Worm (Caenorhabditis elegans): Measurements from ENCODE around the gene T12D8.9.

T12D8.9 gene

DNA sequence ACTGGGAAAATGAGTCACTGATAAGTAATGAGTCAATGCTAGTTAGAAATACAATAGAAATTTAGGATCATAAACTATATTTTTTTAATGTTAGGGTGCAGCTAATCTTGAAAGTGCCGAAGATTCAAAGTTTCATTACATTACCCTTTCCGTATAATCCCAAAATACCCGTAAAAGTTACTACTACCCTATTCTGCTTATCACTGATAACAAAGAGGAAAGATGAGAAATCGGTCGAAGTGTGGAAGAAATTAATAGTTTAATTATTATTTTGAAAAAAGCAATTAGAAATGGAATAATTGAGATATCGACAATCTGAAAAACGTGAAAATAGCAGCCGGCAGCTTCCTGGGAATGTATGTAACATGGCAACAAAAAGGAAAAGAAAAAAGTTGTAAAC, 10.0 kb upstream of the T12D8.9 start:
- TF ChIP-seq klf-2 (GFP tag; conservative IDR thresholded peaks at IDR 0.05): no peak
- no peak for TF ChIP-seq ztf-29 (GFP tag; IDR thresholded peaks at IDR 0.05)
- TF ChIP-seq cog-1 (tag; optimal IDR thresholded peaks at IDR 0.05): no peak
- TF ChIP-seq med-1 (GFP tag; optimal IDR thresholded peaks at IDR 0.05; ENCODE audit: insufficient read depth): no peak
- no peak for TF ChIP-seq T22C8.4 (GFP tag; IDR thresholded peaks at IDR 0.05)

ce11 chrIII:13607833-13608232, 9.1 kb upstream of the T12D8.9 start, which contains the start of gene shpk-1:
shpk-1 (plus strand) TSS chrIII:13608020.
- TF ChIP-seq flt-1 (GFP tag; IDR thresholded peaks at IDR 0.05): no peak
- TF ChIP-seq T22C8.4 (GFP tag; IDR thresholded peaks at IDR 0.05): no peak
- no peak for TF ChIP-seq ztf-29 (GFP tag; IDR thresholded peaks at IDR 0.05)
- TF ChIP-seq med-1 (GFP tag; optimal IDR thresholded peaks at IDR 0.05; ENCODE audit: insufficient read depth): no peak
- TF ChIP-seq tab-1 (GFP tag; IDR thresholded peaks at IDR 0.05): no peak
- no peak for TF ChIP-seq cog-1 (tag; optimal IDR thresholded peaks at IDR 0.05)
- no peak for TF ChIP-seq ztf-23 (GFP tag; IDR thresholded peaks at IDR 0.05)
- no peak for TF ChIP-seq klf-2 (GFP tag; conservative IDR thresholded peaks at IDR 0.05)
- no peak for TF ChIP-seq ref-1 (GFP tag; conservative IDR thresholded peaks at IDR 0.05)

- TF ChIP-seq ref-1 (GFP tag; conservative IDR thresholded peaks at IDR 0.05) (no peak), ztf-29 (GFP tag; IDR thresholded peaks at IDR 0.05) (no peak), flt-1 (GFP tag; IDR thresholded peaks at IDR 0.05) (no peak), cog-1 (tag; optimal IDR thresholded peaks at IDR 0.05) (no peak), T22C8.4 (GFP tag; IDR thresholded peaks at IDR 0.05) (no peak), tab-1 (GFP tag; IDR thresholded peaks at IDR 0.05) (no peak), klf-2 (GFP tag; conservative IDR thresholded peaks at IDR 0.05) (no peak), ztf-23 (GFP tag; IDR thresholded peaks at IDR 0.05) (no peak), med-1 (GFP tag; optimal IDR thresholded peaks at IDR 0.05; ENCODE audit: insufficient read depth) (no peak)
These were observed 2.7 kb upstream of the T12D8.9 start for ce11 chrIII:13614206-13614605.

- TF ChIP-seq ztf-29 (GFP tag; IDR thresholded peaks at IDR 0.05) (no peak), flt-1 (GFP tag; IDR thresholded peaks at IDR 0.05) (no peak), T22C8.4 (GFP tag; IDR thresholded peaks at IDR 0.05) (no peak), ref-1 (GFP tag; conservative IDR thresholded peaks at IDR 0.05) (no peak), klf-2 (GFP tag; conservative IDR thresholded peaks at IDR 0.05) (no peak), tab-1 (GFP tag; IDR thresholded peaks at IDR 0.05) (no peak), med-1 (GFP tag; optimal IDR thresholded peaks at IDR 0.05; ENCODE audit: insufficient read depth) (no peak), ztf-23 (GFP tag; IDR thresholded peaks at IDR 0.05) (no peak), cog-1 (tag; optimal IDR thresholded peaks at IDR 0.05) (no peak)
These were observed 2.2 kb upstream of the T12D8.9 start for ce11 chrIII:13614751-13615150.

- no peak for TF ChIP-seq ztf-23 (GFP tag; IDR thresholded peaks at IDR 0.05)
- TF ChIP-seq flt-1 (GFP tag; IDR thresholded peaks at IDR 0.05): 0 out of 2 replicates have a peak, but pooled peaks have one; percentile 10
These were observed 1.4 kb upstream of the T12D8.9 start for ce11 chrIII:13615530-13615929.

DNA sequence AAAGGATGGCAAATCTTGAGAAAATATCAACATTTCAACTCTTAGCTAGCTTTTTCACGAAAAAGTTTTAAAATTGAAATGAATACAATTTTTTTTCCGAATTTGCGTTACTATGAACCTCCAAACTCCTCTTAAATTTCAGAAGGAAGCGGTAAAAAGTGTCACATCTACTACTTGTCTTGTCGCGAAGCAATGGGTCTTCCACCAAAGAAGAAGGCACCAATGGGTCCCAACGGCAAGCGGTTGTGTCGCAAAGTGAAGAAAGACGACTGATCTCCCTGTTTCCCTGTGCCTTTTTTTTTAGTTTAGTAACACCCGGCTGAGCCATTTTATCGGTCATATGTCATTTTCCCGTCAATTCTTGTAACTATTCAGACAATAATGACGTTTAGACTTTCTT, 4.1 kb downstream of the T12D8.9 start:
- TF ChIP-seq ztf-29 (GFP tag; IDR thresholded peaks at IDR 0.05) (no peak), ref-1 (GFP tag; conservative IDR thresholded peaks at IDR 0.05) (no peak), ztf-23 (GFP tag; IDR thresholded peaks at IDR 0.05) (no peak), klf-2 (GFP tag; conservative IDR thresholded peaks at IDR 0.05) (no peak), cog-1 (tag; optimal IDR thresholded peaks at IDR 0.05) (no peak), flt-1 (GFP tag; IDR thresholded peaks at IDR 0.05) (no peak), tab-1 (GFP tag; IDR thresholded peaks at IDR 0.05) (no peak), T22C8.4 (GFP tag; IDR thresholded peaks at IDR 0.05) (no peak)

- TF ChIP-seq cog-1 (tag; optimal IDR thresholded peaks at IDR 0.05) (no peak), ztf-23 (GFP tag; IDR thresholded peaks at IDR 0.05) (no peak), tab-1 (GFP tag; IDR thresholded peaks at IDR 0.05) (no peak), ztf-29 (GFP tag; IDR thresholded peaks at IDR 0.05) (no peak), klf-2 (GFP tag; conservative IDR thresholded peaks at IDR 0.05) (no peak), ref-1 (GFP tag; conservative IDR thresholded peaks at IDR 0.05) (no peak), med-1 (GFP tag; optimal IDR thresholded peaks at IDR 0.05; ENCODE audit: insufficient read depth) (no peak), flt-1 (GFP tag; IDR thresholded peaks at IDR 0.05) (no peak), T22C8.4 (GFP tag; IDR thresholded peaks at IDR 0.05) (no peak)
These were observed 4.8 kb downstream of the T12D8.9 start for ce11 chrIII:13621717-13622116.

DNA sequence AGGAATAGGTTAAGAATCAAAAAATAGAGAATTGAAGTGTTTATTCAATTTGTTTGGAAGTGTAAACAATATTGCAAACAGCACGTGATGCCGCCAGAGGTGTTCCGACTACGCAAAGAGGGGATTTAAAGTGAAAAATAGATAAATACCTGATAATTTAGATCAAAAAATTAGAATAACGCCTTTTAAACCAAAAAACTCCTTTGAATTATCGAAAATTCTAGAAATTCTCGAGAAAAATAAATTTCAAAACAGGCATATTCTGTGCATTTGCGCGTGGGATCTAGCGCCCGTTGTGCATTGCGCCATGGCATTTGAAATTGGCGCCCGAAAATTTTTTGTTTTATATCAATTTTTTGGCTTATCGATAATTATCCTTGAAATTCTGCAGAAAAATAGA, 5.4 kb downstream of the T12D8.9 start, which contains the start of gene hip-1:
TSS of gene hip-1 (minus strand) at position 225 of the 400 bp plus-strand sequence.
- TF ChIP-seq ztf-29 (GFP tag; IDR thresholded peaks at IDR 0.05) (no peak), ztf-23 (GFP tag; IDR thresholded peaks at IDR 0.05) (peak; percentile 59), T22C8.4 (GFP tag; IDR thresholded peaks at IDR 0.05) (0 out of 2 replicates have a peak, but pooled peaks have one; percentile 15), med-1 (GFP tag; optimal IDR thresholded peaks at IDR 0.05; ENCODE audit: insufficient read depth) (no peak)

DNA sequence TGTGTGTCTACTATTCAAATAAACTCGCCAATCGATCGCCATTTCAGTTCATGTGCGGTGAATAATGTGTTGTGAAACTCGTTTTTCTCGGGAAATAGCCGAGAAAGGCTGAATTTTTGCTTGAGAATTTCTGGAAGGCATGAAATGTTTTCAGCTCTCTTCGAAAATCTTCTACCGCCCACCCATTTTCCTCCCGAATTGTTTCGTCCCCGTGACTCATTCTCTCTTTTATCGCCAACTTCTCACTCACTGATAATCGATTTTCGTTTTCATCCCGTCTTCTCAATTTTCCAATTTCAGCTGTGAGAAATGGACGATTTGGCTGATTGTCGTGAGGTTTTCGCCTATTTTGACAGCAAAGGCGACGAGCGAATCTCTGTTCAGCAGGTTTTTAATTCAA, 6.1 kb downstream of the T12D8.9 start, which contains the start of gene mlc-5:
TSS of gene mlc-5 (plus strand) at position 301 of the 400 bp plus-strand sequence.
- no peak for TF ChIP-seq cog-1 (tag; optimal IDR thresholded peaks at IDR 0.05)
- TF ChIP-seq flt-1 (GFP tag; IDR thresholded peaks at IDR 0.05): no peak
- TF ChIP-seq tab-1 (GFP tag; IDR thresholded peaks at IDR 0.05): no peak
- no peak for TF ChIP-seq ztf-29 (GFP tag; IDR thresholded peaks at IDR 0.05)
- no peak for TF ChIP-seq ztf-23 (GFP tag; IDR thresholded peaks at IDR 0.05)
- TF ChIP-seq T22C8.4 (GFP tag; IDR thresholded peaks at IDR 0.05): no peak
- no peak for TF ChIP-seq med-1 (GFP tag; optimal IDR thresholded peaks at IDR 0.05; ENCODE audit: insufficient read depth)
- no peak for TF ChIP-seq klf-2 (GFP tag; conservative IDR thresholded peaks at IDR 0.05)
- TF ChIP-seq ref-1 (GFP tag; conservative IDR thresholded peaks at IDR 0.05): no peak

- TF ChIP-seq flt-1 (GFP tag; IDR thresholded peaks at IDR 0.05) (no peak), klf-2 (GFP tag; conservative IDR thresholded peaks at IDR 0.05) (no peak), med-1 (GFP tag; optimal IDR thresholded peaks at IDR 0.05; ENCODE audit: insufficient read depth) (no peak), ztf-23 (GFP tag; IDR thresholded peaks at IDR 0.05) (no peak), tab-1 (GFP tag; IDR thresholded peaks at IDR 0.05) (no peak)
These were observed 7.3 kb downstream of the T12D8.9 start, which contains the start of gene taf-9 for ce11 chrIII:13624226-13624625. taf-9 (plus strand) TSS chrIII:13624276.
